Fruit fly (Drosophila melanogaster): Measurements from ENCODE around the gene LeuRS.

The LeuRS gene

dm6 chr2L:3534227-3534842, 19.9 kb upstream of the LeuRS start (continued):
- no peak for TF ChIP-seq Ets97D (GFP tag; optimal IDR thresholded peaks at IDR 0.05)
- TF ChIP-seq NC2α (GFP tag; optimal IDR thresholded peaks at IDR 0.05) = no peak
- TF ChIP-seq gcm2 (GFP tag; optimal IDR thresholded peaks at IDR 0.05) = no peak
- TF ChIP-seq trem (tag; optimal IDR thresholded peaks at IDR 0.05) = peak; percentile 13
- TF ChIP-seq wek (GFP tag; optimal IDR thresholded peaks at IDR 0.05) = no peak
- TF ChIP-seq CG3163 (GFP tag; optimal IDR thresholded peaks at IDR 0.05) = no peak
- peak; percentile 71 for TF ChIP-seq fd96Cb (tag; optimal IDR thresholded peaks at IDR 0.05)
- TF ChIP-seq luna (GFP tag; optimal IDR thresholded peaks at IDR 0.05) = peak; percentile 27
- peak; percentile 61 for TF ChIP-seq Oli (tag; optimal IDR thresholded peaks at IDR 0.05)
- peak; percentile 71 for TF ChIP-seq Ptx1 (GFP tag; IDR thresholded peaks at IDR 0.05)
- no peak for TF ChIP-seq CG6175 (GFP tag; IDR thresholded peaks at IDR 0.05)
- peak; percentile 64 for TF ChIP-seq CG30403 (GFP tag; optimal IDR thresholded peaks at IDR 0.05)
- no peak for TF ChIP-seq Hr78 (GFP tag; optimal IDR thresholded peaks at IDR 0.05)
- TF ChIP-seq CG1647 (GFP tag; optimal IDR thresholded peaks at IDR 0.05) = no peak
- TF ChIP-seq CG10565 (GFP tag; optimal IDR thresholded peaks at IDR 0.05) = no peak
- no peak for TF ChIP-seq CG10147 (GFP tag; optimal IDR thresholded peaks at IDR 0.05)
- TF ChIP-seq aop (GFP tag; IDR thresholded peaks at IDR 0.05) = no peak
- no peak for TF ChIP-seq trh (GFP tag; optimal IDR thresholded peaks at IDR 0.05)
- no peak; the same call in 2 of the 3 replicates for TF ChIP-seq so (GFP tag; IDR thresholded peaks at IDR 0.05)
- TF ChIP-seq CG9609 (GFP tag; optimal IDR thresholded peaks at IDR 0.05) = peak; percentile 14
- TF ChIP-seq Sox100B (GFP tag; optimal IDR thresholded peaks at IDR 0.05) = peak; percentile 51
- no peak for TF ChIP-seq CG15011 (GFP tag; optimal IDR thresholded peaks at IDR 0.05)
- TF ChIP-seq CG18764 (GFP tag; optimal IDR thresholded peaks at IDR 0.05) = peak; percentile 41
- no peak for TF ChIP-seq CG34376 (GFP tag; optimal IDR thresholded peaks at IDR 0.05)
- TF ChIP-seq Sry-δ (GFP tag; optimal IDR thresholded peaks at IDR 0.05) = no peak
- TF ChIP-seq ci (GFP tag; IDR thresholded peaks at IDR 0.05) = peak; percentile 70; the same call in 2 of the 3 replicates
- TF ChIP-seq ERR (GFP tag; optimal IDR thresholded peaks at IDR 0.05) = no peak
- peak; percentile 44 to 51 for TF ChIP-seq Pdp1 (GFP tag; optimal IDR thresholded peaks at IDR 0.05)
- peak; percentile 48 for TF ChIP-seq CG1602 (GFP tag; optimal IDR thresholded peaks at IDR 0.05)
- peak; percentile 61 for TF ChIP-seq Ssrp (tag; optimal IDR thresholded peaks at IDR 0.05)
- peak; percentile 23 for TF ChIP-seq dmrt11E (tag; optimal IDR thresholded peaks at IDR 0.05)
- TF ChIP-seq cato (GFP tag; optimal IDR thresholded peaks at IDR 0.05; ENCODE audit: borderline replicate concordance) = peak; percentile 4
- no peak for TF ChIP-seq CG12769 (tag; optimal IDR thresholded peaks at IDR 0.05)
- peak; percentile 24 for TF ChIP-seq CG12659 (GFP tag; optimal IDR thresholded peaks at IDR 0.05)
- TF ChIP-seq stc (GFP tag; IDR thresholded peaks at IDR 0.05) = peak; percentile 48; the same call in 1 of the 2 replicates
- no peak for TF ChIP-seq CG10959 (GFP tag; IDR thresholded peaks at IDR 0.05)
- peak; percentile 58; the same call in 1 of the 2 replicates for TF ChIP-seq H2.0 (GFP tag; IDR thresholded peaks at IDR 0.05)
- no peak for TF ChIP-seq sna (GFP tag; IDR thresholded peaks at IDR 0.05; ENCODE audit: partially characterized antibody)
- TF ChIP-seq Mad (GFP tag; optimal IDR thresholded peaks at IDR 0.05) = no peak
- no peak for TF ChIP-seq tna (GFP tag; IDR thresholded peaks at IDR 0.05; ENCODE audit: partially characterized antibody)
- peak; percentile 47 for TF ChIP-seq ind (GFP tag; optimal IDR thresholded peaks at IDR 0.05)
- no peak for TF ChIP-seq GATAe (GFP tag; conservative IDR thresholded peaks at IDR 0.05)
- no peak for TF ChIP-seq D (optimal IDR thresholded peaks at IDR 0.05)
- peak; percentile 29 for TF ChIP-seq D (GFP tag; optimal IDR thresholded peaks at IDR 0.05)
- peak; percentile 74; the same call in 2 of the 3 replicates for TF ChIP-seq zfh1 (GFP tag; IDR thresholded peaks at IDR 0.05)
- TF ChIP-seq Kr (GFP tag; optimal IDR thresholded peaks at IDR 0.05) = no peak
- TF ChIP-seq pb (GFP tag; optimal IDR thresholded peaks at IDR 0.05) = peak; percentile 67
- peak; percentile 81 for TF ChIP-seq Ets65A (GFP tag)
- peak; percentile 2 for TF ChIP-seq CG15696 (tag; optimal IDR thresholded peaks at IDR 0.05)
- no peak for TF ChIP-seq bigmax (GFP tag; optimal IDR thresholded peaks at IDR 0.05)
